Fruit fly (Drosophila melanogaster) whole organism, embryonic: ENCODE results near the gene CG31313.

Experiments
- Atf6 ChIP-seq: fragments of 200-800 bp; sonication (Bioruptor generic); IDR thresholded peaks from 2 replicates; pipeline ENCODE4 v1.3.6; 2022; ENCODE audit warnings: missing biosample characterization, missing genetic modification characterization
- CG10431 ChIP-seq: fragments of 200-800 bp; sonication (Bioruptor generic); optimal IDR thresholded peaks from 3 replicates; lab custom pipeline; 2018; ENCODE audit warnings: missing biosample characterization, mild to moderate bottlenecking, missing genetic modification characterization
- CG10959 ChIP-seq: fragments of 200-800 bp; sonication (Bioruptor generic); IDR thresholded peaks from 2 replicates; pipeline ENCODE4 v1.3.6; 2022; ENCODE audit warnings: missing biosample characterization, missing genetic modification characterization
- CG12659 ChIP-seq: fragments of 200-800 bp; sonication (Bioruptor generic); optimal IDR thresholded peaks from 3 replicates; lab custom pipeline; 2017; ENCODE audit warnings: mild to moderate bottlenecking, missing biosample characterization, missing genetic modification reagents, missing genetic modification characterization
- CG13296 ChIP-seq: fragments of 200-800 bp; sonication (Bioruptor generic); optimal IDR thresholded peaks from 3 replicates; lab custom pipeline; 2018; ENCODE audit warnings: missing biosample characterization, mild to moderate bottlenecking, missing genetic modification characterization
- CG15269 ChIP-seq: fragments of 200-800 bp; sonication (Bioruptor generic); optimal IDR thresholded peaks from 2 replicates; lab custom pipeline; 2018; ENCODE audit warnings: missing biosample characterization, mild to moderate bottlenecking, missing genetic modification characterization, moderate library complexity
- CG1529 ChIP-seq: fragments of 200-800 bp; sonication (Bioruptor generic); optimal IDR thresholded peaks from 3 replicates; lab custom pipeline; 2018; ENCODE audit warnings: missing biosample characterization, missing genetic modification characterization
- CG1832 ChIP-seq: fragments of 200-800 bp; sonication (Bioruptor generic); optimal IDR thresholded peaks from 2 replicates; lab custom pipeline; 2017; ENCODE audit warnings: missing biosample characterization, mild to moderate bottlenecking, missing genetic modification characterization, inconsistent platforms
- CG30431 ChIP-seq: fragments of 200-800 bp; sonication (Bioruptor generic); optimal IDR thresholded peaks from 2 replicates; lab custom pipeline; 2017; ENCODE audit warnings: missing biosample characterization, missing genetic modification characterization
- CG4360 ChIP-seq: fragments of 200-800 bp; sonication (Bioruptor generic); IDR thresholded peaks from 2 replicates; pipeline ENCODE4 v1.3.6; 2022; ENCODE audit warnings: missing biosample characterization, missing genetic modification characterization
- CG43689 ChIP-seq: fragments of 200-800 bp; sonication (Bioruptor generic); IDR thresholded peaks from 2 replicates; pipeline ENCODE4 v1.3.6; 2022; ENCODE audit warnings: missing biosample characterization, missing genetic modification characterization
- CG4424 ChIP-seq: fragments of 200-800 bp; sonication (Bioruptor generic); optimal IDR thresholded peaks from 3 replicates; lab custom pipeline; 2016; ENCODE audit warnings: missing biosample characterization, missing genetic modification characterization
- CG7372 ChIP-seq: fragments of 200-800 bp; sonication (Bioruptor generic); IDR thresholded peaks from 2 replicates; pipeline ENCODE4 v1.3.6; 2022; ENCODE audit warnings: missing biosample characterization, missing genetic modification characterization
- CG7786 ChIP-seq: fragments of 200-800 bp; sonication (Bioruptor generic); optimal IDR thresholded peaks from 2 replicates; lab custom pipeline; 2016; ENCODE audit warnings: missing biosample characterization, missing genetic modification characterization
- CG8290 ChIP-seq, 3 experiments: fragments of 200-800 bp; sonication (Bioruptor generic); optimal IDR thresholded peaks; 2 replicates each; lab custom pipeline; 2016 to 2019; ENCODE audit warnings: missing biosample characterization in 3 of 3, missing genetic modification characterization in 3 of 3, mild to moderate bottlenecking in 2 of 3, moderate library complexity in 1 of 3
- CG8478 ChIP-seq: fragments of >200 bp; optimal IDR thresholded peaks from 2 replicates; lab custom pipeline; 2018
- CG8924 ChIP-seq: fragments of 200-800 bp; optimal IDR thresholded peaks from 3 replicates; lab custom pipeline; 2019; ENCODE audit warnings: missing biosample characterization, mild to moderate bottlenecking, missing genetic modification characterization, moderate library complexity
- CrebB ChIP-seq: fragments of 200-800 bp; sonication (Bioruptor generic); optimal IDR thresholded peaks from 3 replicates; lab custom pipeline; 2018; ENCODE audit warnings: missing biosample characterization, mild to moderate bottlenecking, missing genetic modification characterization
- D ChIP-seq, 2 experiments: fragments of 200-800 bp in 1 of 2; fragments of >200 bp in 1 of 2; sonication (Bioruptor generic) in 1 of 2; optimal IDR thresholded peaks; 2 replicates in 1 of 2; 3 replicates in 1 of 2; lab custom pipeline; 2017; ENCODE audit warnings: mild to moderate bottlenecking in 1 of 2, missing biosample characterization in 1 of 2, missing genetic modification characterization in 1 of 2, missing genetic modification reagents in 1 of 2
- Dbx ChIP-seq: fragments of 200-800 bp; sonication (Bioruptor generic); IDR thresholded peaks from 3 replicates; pipeline ENCODE4 v1.3.6; 2022; ENCODE audit warnings: missing biosample characterization, missing genetic modification characterization
- Dek ChIP-seq: fragments of 200-800 bp; sonication (Bioruptor generic); optimal IDR thresholded peaks from 3 replicates; lab custom pipeline; 2019; ENCODE audit warnings: missing biosample characterization, mild to moderate bottlenecking, missing genetic modification characterization, moderate library complexity
- Doc3 ChIP-seq: fragments of 200-800 bp; sonication (Bioruptor generic); IDR thresholded peaks from 3 replicates; pipeline ENCODE4 v1.3.6; 2022; ENCODE audit warnings: missing biosample characterization, missing genetic modification characterization; ENCODE audit not compliant: partially characterized antibody
- Dp ChIP-seq: fragments of 200-800 bp; sonication (Bioruptor generic); optimal IDR thresholded peaks from 2 replicates; lab custom pipeline; 2018; ENCODE audit warnings: missing biosample characterization, mild to moderate bottlenecking, missing genetic modification characterization, moderate library complexity
- E2f1 ChIP-seq: fragments of 200-800 bp; sonication (Bioruptor generic); IDR thresholded peaks from 2 replicates; pipeline ENCODE4 v1.3.6; 2022; ENCODE audit warnings: missing biosample characterization, missing genetic modification characterization
- ERR ChIP-seq: fragments of 200-800 bp; sonication (Bioruptor generic); optimal IDR thresholded peaks from 2 replicates; lab custom pipeline; 2016; ENCODE audit warnings: missing biosample characterization, missing genetic modification characterization
- Elba2 ChIP-seq: fragments of 200-800 bp; sonication (Bioruptor generic); optimal IDR thresholded peaks from 3 replicates; lab custom pipeline; 2016; ENCODE audit warnings: missing biosample characterization, missing genetic modification characterization
- Fer1 ChIP-seq: fragments of 200-800 bp; sonication (Bioruptor generic); optimal IDR thresholded peaks from 2 replicates; lab custom pipeline; 2017; ENCODE audit warnings: missing biosample characterization, mild to moderate bottlenecking, missing genetic modification characterization
- HmgD ChIP-seq: fragments of 200-800 bp; sonication (Bioruptor generic); optimal IDR thresholded peaks from 3 replicates; lab custom pipeline; 2016; ENCODE audit warnings: missing biosample characterization, missing genetic modification characterization
- Jarid2 ChIP-seq: fragments of 200-800 bp; sonication (Bioruptor generic); optimal IDR thresholded peaks from 3 replicates; lab custom pipeline; 2017; ENCODE audit warnings: mild to moderate bottlenecking, missing biosample characterization, missing genetic modification reagents, missing genetic modification characterization
- Meics ChIP-seq: fragments of 200-800 bp; sonication (Bioruptor generic); optimal IDR thresholded peaks from 2 replicates; lab custom pipeline; 2017; ENCODE audit warnings: missing biosample characterization, mild to moderate bottlenecking, missing genetic modification characterization
- NC2β ChIP-seq: fragments of 200-800 bp; sonication (Bioruptor generic); optimal IDR thresholded peaks from 2 replicates; lab custom pipeline; 2016; ENCODE audit warnings: missing biosample characterization, missing genetic modification characterization
- NFAT ChIP-seq: fragments of 200-800 bp; sonication (Bioruptor generic); IDR thresholded peaks from 2 replicates; pipeline ENCODE4 v1.3.6; 2022; ENCODE audit warnings: missing biosample characterization, missing genetic modification characterization
- Rfx ChIP-seq: fragments of 200-800 bp; sonication (Bioruptor generic); IDR thresholded peaks from 2 replicates; pipeline ENCODE4 v1.3.6; 2022; ENCODE audit warnings: missing biosample characterization, missing genetic modification characterization
- Sox102F ChIP-seq: fragments of 200-800 bp; sonication (Bioruptor generic); optimal IDR thresholded peaks from 2 replicates; lab custom pipeline; 2018; ENCODE audit warnings: missing biosample characterization, mild to moderate bottlenecking, missing genetic modification characterization, moderate library complexity
- al ChIP-seq: fragments of 200-800 bp; sonication (Bioruptor generic); IDR thresholded peaks from 2 replicates; pipeline ENCODE4 v1.3.6; 2022; ENCODE audit warnings: missing biosample characterization, missing genetic modification characterization
- ase ChIP-seq: fragments of 200-800 bp; sonication (Bioruptor generic); IDR thresholded peaks from 3 replicates; pipeline ENCODE4 v1.3.6; 2022; ENCODE audit warnings: missing biosample characterization, missing genetic modification characterization
- bbx ChIP-seq: fragments of 200-800 bp; sonication (Bioruptor generic); IDR thresholded peaks from 2 replicates; pipeline ENCODE4 v1.3.6; 2022; ENCODE audit warnings: missing biosample characterization, missing genetic modification characterization; ENCODE audit not compliant: partially characterized antibody
- bowl ChIP-seq: fragments of 200-800 bp; sonication (Bioruptor generic); IDR thresholded peaks from 2 replicates; pipeline ENCODE4 v1.3.6; 2022; ENCODE audit warnings: missing biosample characterization, missing genetic modification characterization
- cato ChIP-seq: fragments of 200-800 bp; sonication (Bioruptor generic); optimal IDR thresholded peaks from 2 replicates; lab custom pipeline; 2016; ENCODE audit warnings: missing biosample characterization, missing genetic modification characterization, borderline replicate concordance
- chif ChIP-seq, 2 experiments: fragments of 200-800 bp; sonication (Bioruptor generic); optimal IDR thresholded peaks; 3 replicates each; lab custom pipeline; 2016; ENCODE audit warnings: missing biosample characterization in 2 of 2, missing genetic modification characterization in 2 of 2
- cwo ChIP-seq: fragments of 200-800 bp; sonication (Bioruptor generic); optimal IDR thresholded peaks from 3 replicates; lab custom pipeline; 2017; ENCODE audit warnings: missing biosample characterization, missing genetic modification characterization, mild to moderate bottlenecking, moderate library complexity, missing genetic modification reagents
- emc ChIP-seq: fragments of 200-800 bp; sonication (Bioruptor generic); optimal IDR thresholded peaks from 2 replicates; lab custom pipeline; 2016; ENCODE audit warnings: missing biosample characterization, missing genetic modification characterization
- gro ChIP-seq: fragments of 200-800 bp; sonication (Bioruptor generic); optimal IDR thresholded peaks from 2 replicates; lab custom pipeline; 2016; ENCODE audit warnings: missing biosample characterization, missing genetic modification characterization
- gsb-n ChIP-seq: fragments of 200-800 bp; sonication (Bioruptor generic); optimal IDR thresholded peaks from 3 replicates; lab custom pipeline; 2018; ENCODE audit warnings: missing biosample characterization, mild to moderate bottlenecking, missing genetic modification characterization
- h ChIP-seq: fragments of >200 bp; optimal IDR thresholded peaks from 2 replicates; lab custom pipeline; 2017
- luna ChIP-seq: fragments of 200-800 bp; sonication (Bioruptor generic); optimal IDR thresholded peaks from 2 replicates; lab custom pipeline; 2016; ENCODE audit warnings: missing biosample characterization, missing genetic modification characterization
- pho ChIP-seq: fragments of 200-800 bp; sonication (Bioruptor generic); optimal IDR thresholded peaks from 2 replicates; lab custom pipeline; 2016; ENCODE audit warnings: missing biosample characterization, missing genetic modification characterization
- ro ChIP-seq: fragments of 200-800 bp; sonication (Bioruptor generic); IDR thresholded peaks from 2 replicates; pipeline ENCODE4 v1.3.6; 2022; ENCODE audit warnings: missing biosample characterization, missing genetic modification characterization
- sima ChIP-seq: fragments of 200-800 bp; sonication (Bioruptor generic); optimal IDR thresholded peaks from 2 replicates; lab custom pipeline; 2016; ENCODE audit warnings: missing biosample characterization, missing genetic modification characterization
- sr ChIP-seq: fragments of 200-800 bp; sonication (Bioruptor generic); IDR thresholded peaks from 3 replicates; pipeline ENCODE4 v1.3.6; 2022; ENCODE audit warnings: missing biosample characterization, missing genetic modification characterization
- tin ChIP-seq: fragments of 200-800 bp; sonication (Bioruptor generic); optimal IDR thresholded peaks from 3 replicates; lab custom pipeline; 2016; ENCODE audit warnings: missing biosample characterization, missing genetic modification characterization
- vnd ChIP-seq: fragments of 200-800 bp; sonication (Bioruptor generic); IDR thresholded peaks from 3 replicates; pipeline ENCODE4 v1.3.6; 2022; ENCODE audit warnings: missing biosample characterization, missing genetic modification characterization; ENCODE audit not compliant: partially characterized antibody

CG31313 gene

dm6 chr3R:14542038-14542437 is 25.2 kb downstream of the CG31313 start (continued):
- peak; percentile 79 for TF ChIP-seq CG7372
- TF ChIP-seq Dek (tag; lab: Kevin White, UChicago) = no peak
- no peak for TF ChIP-seq CG10431
- TF ChIP-seq h = no peak
- TF ChIP-seq Fer1 (GFP tag; lab: Kevin White, UChicago) = peak; percentile 45
- no peak for TF ChIP-seq HmgD
- no peak for TF ChIP-seq Rfx (GFP tag; lab: Robert Waterston, UW)
- no peak for TF ChIP-seq CG7786 (GFP tag; lab: Kevin White, UChicago)
- peak; percentile 37 for TF ChIP-seq Sox102F (GFP tag; lab: Kevin White, UChicago)
- no peak for TF ChIP-seq bbx (GFP tag; lab: Robert Waterston, UW)
- TF ChIP-seq sr (GFP tag; lab: Robert Waterston, UW) = no peak
- no peak for TF ChIP-seq E2f1 (GFP tag; lab: Robert Waterston, UW)
- no peak for TF ChIP-seq ERR (GFP tag; lab: Kevin White, UChicago)
- TF ChIP-seq pho (GFP tag; lab: Kevin White, UChicago) = no peak
- TF ChIP-seq tin (GFP tag; lab: Kevin White, UChicago) = no peak
- TF ChIP-seq CG13296 (GFP tag; lab: Kevin White, UChicago) = peak; percentile 1
- TF ChIP-seq CG8290 (GFP tag; optimal IDR thresholded peaks at IDR 0.05; lab: Kevin White, UChicago) = no peak
- no peak for TF ChIP-seq CG8290 (tag; optimal IDR thresholded peaks at IDR 0.05; lab: Kevin White, UChicago)
- no peak for TF ChIP-seq Elba2 (GFP tag; lab: Kevin White, UChicago)
- peak; percentile 39 for TF ChIP-seq CG15269 (tag; lab: Kevin White, UChicago)
- TF ChIP-seq CG8478 (lab: Kevin White, UChicago) = no peak
- no peak for TF ChIP-seq chif (GFP tag; optimal IDR thresholded peaks at IDR 0.05; lab: Kevin White, UChicago)
- TF ChIP-seq Doc3 (GFP tag; lab: Robert Waterston, UW) = no peak
- no peak for TF ChIP-seq CG8924 (tag; lab: Kevin White, UChicago)
- no peak for TF ChIP-seq al (GFP tag; lab: Robert Waterston, UW)
- TF ChIP-seq CG30431 (GFP tag; lab: Kevin White, UChicago) = no peak
- no peak for TF ChIP-seq ase
- peak; percentile 17 for TF ChIP-seq gro
- no peak for TF ChIP-seq CG4360
- no peak for TF ChIP-seq ro (GFP tag; lab: Robert Waterston, UW)
- no peak for TF ChIP-seq CG12659 (GFP tag; lab: Kevin White, UChicago)
- no peak for TF ChIP-seq bowl (GFP tag; lab: Robert Waterston, UW)
- 0 out of 2 replicates have a peak, but pooled peaks have one; percentile 34 for TF ChIP-seq Atf6 (GFP tag; lab: Robert Waterston, UW)
- TF ChIP-seq sima (GFP tag; lab: Kevin White, UChicago) = no peak
- no peak for TF ChIP-seq CrebB (tag; lab: Kevin White, UChicago)
- TF ChIP-seq CG10959 (GFP tag; lab: Robert Waterston, UW) = no peak
- no peak for TF ChIP-seq CG1832 (GFP tag; lab: Kevin White, UChicago)
- no peak for TF ChIP-seq NC2β (GFP tag; lab: Kevin White, UChicago)
- TF ChIP-seq cato (GFP tag; lab: Kevin White, UChicago) = no peak
- TF ChIP-seq D (optimal IDR thresholded peaks at IDR 0.05; lab: Kevin White, UChicago) = no peak
- no peak for TF ChIP-seq D (GFP tag; optimal IDR thresholded peaks at IDR 0.05; lab: Kevin White, UChicago)
- TF ChIP-seq Dbx (GFP tag; lab: Robert Waterston, UW) = 0 out of 3 replicates have a peak, but pooled peaks have one; percentile 38
- no peak for TF ChIP-seq NFAT (GFP tag; lab: Robert Waterston, UW)
- no peak for TF ChIP-seq vnd (GFP tag; lab: Robert Waterston, UW)
- TF ChIP-seq cwo (GFP tag; lab: Kevin White, UChicago) = peak; percentile 32
- TF ChIP-seq luna (GFP tag; lab: Kevin White, UChicago) = no peak
- TF ChIP-seq CG43689 (GFP tag; lab: Robert Waterston, UW) = no peak
- TF ChIP-seq Jarid2 (GFP tag; lab: Kevin White, UChicago) = no peak
- TF ChIP-seq CG4424 = peak; percentile 11
- no peak for TF ChIP-seq Dp
- TF ChIP-seq gsb-n (tag; lab: Kevin White, UChicago) = no peak
- no peak for TF ChIP-seq emc (GFP tag; lab: Kevin White, UChicago)
- no peak for TF ChIP-seq CG1529
- TF ChIP-seq Meics (GFP tag; lab: Kevin White, UChicago) = peak; percentile 45
